Worm (Caenorhabditis elegans) whole organism, L2 larva: ENCODE results near the gene K03B4.2.

Experiments
- C34F6.9 ChIP-seq: fragments of 150-350 bp; optimal IDR thresholded peaks from 2 replicates; lab custom pipeline; 2014; ENCODE audit warnings: missing biosample characterization, missing genetic modification characterization
- F13H6.1 ChIP-seq: sonication (generic microtip); optimal IDR thresholded peaks from 2 replicates; lab custom pipeline; 2016; ENCODE audit warnings: missing genetic modification characterization, missing compliant biosample characterization
- R02D3.7 ChIP-seq: fragments of 150-350 bp; optimal IDR thresholded peaks from 2 replicates; lab custom pipeline; 2014; ENCODE audit warnings: missing biosample characterization, missing genetic modification characterization
- Y55F3AM.14 ChIP-seq: fragments of 200-800 bp; sonication (Bioruptor generic); optimal IDR thresholded peaks from 2 replicates; lab custom pipeline; 2018; ENCODE audit warnings: mild to moderate bottlenecking, missing genetic modification characterization, missing compliant biosample characterization
- ZK546.5 ChIP-seq: sonication (generic microtip); optimal IDR thresholded peaks from 2 replicates; lab custom pipeline; 2017; ENCODE audit warnings: missing biosample characterization, missing genetic modification characterization
- alr-1 ChIP-seq: fragments of 150-350 bp; optimal IDR thresholded peaks from 2 replicates; lab custom pipeline; 2014; ENCODE audit warnings: missing biosample characterization, missing genetic modification characterization
- ama-1 ChIP-seq: fragments of 150-350 bp; optimal IDR thresholded peaks from 2 replicates; lab custom pipeline; 2018; ENCODE audit warnings: inconsistent platforms
- blmp-1 ChIP-seq: sonication (generic microtip); optimal IDR thresholded peaks from 2 replicates; lab custom pipeline; 2017; ENCODE audit warnings: missing genetic modification characterization, mild to moderate bottlenecking, missing compliant biosample characterization, antibody characterized with exemption, moderate library complexity; ENCODE audit not compliant: insufficient read depth
- ceh-16 ChIP-seq: fragments of 150-350 bp; optimal IDR thresholded peaks from 2 replicates; lab custom pipeline; 2014; ENCODE audit warnings: missing biosample characterization, missing genetic modification characterization
- ceh-82 ChIP-seq: fragments of 150-350 bp; optimal IDR thresholded peaks from 2 replicates; lab custom pipeline; 2014; ENCODE audit warnings: missing biosample characterization, missing genetic modification characterization
- crh-2 ChIP-seq: sonication (generic microtip); optimal IDR thresholded peaks from 2 replicates; lab custom pipeline; 2017; ENCODE audit warnings: missing biosample characterization, missing genetic modification characterization
- dmd-4 ChIP-seq: sonication (generic microtip); optimal IDR thresholded peaks from 2 replicates; lab custom pipeline; 2017; ENCODE audit warnings: missing biosample characterization, missing genetic modification characterization
- egl-27 ChIP-seq: sonication (generic microtip); optimal IDR thresholded peaks from 3 replicates; lab custom pipeline; 2017; ENCODE audit warnings: missing biosample characterization, missing genetic modification reagents, missing genetic modification characterization
- elt-1 ChIP-seq: fragments of 150-350 bp; optimal IDR thresholded peaks from 2 replicates; lab custom pipeline; 2014; ENCODE audit warnings: missing biosample characterization, missing genetic modification characterization
- elt-3 ChIP-seq: sonication (generic microtip); optimal IDR thresholded peaks from 2 replicates; lab custom pipeline; 2017; ENCODE audit warnings: missing biosample characterization, missing genetic modification characterization
- fos-1 ChIP-seq: fragments of 150-350 bp; optimal IDR thresholded peaks from 2 replicates; lab custom pipeline; 2014; ENCODE audit warnings: missing biosample characterization, missing genetic modification characterization
- gmeb-1 ChIP-seq: fragments of 150-350 bp; optimal IDR thresholded peaks from 2 replicates; lab custom pipeline; 2014; ENCODE audit warnings: missing biosample characterization, missing genetic modification characterization
- lin-11 ChIP-seq: fragments of 150-350 bp; sonication (generic microtip); optimal IDR thresholded peaks from 2 replicates; lab custom pipeline; 2014; ENCODE audit warnings: missing biosample characterization, missing genetic modification characterization, inconsistent platforms, mixed read lengths
- lin-13 ChIP-seq: fragments of 150-350 bp; optimal IDR thresholded peaks from 2 replicates; lab custom pipeline; 2014; ENCODE audit warnings: missing biosample characterization, missing genetic modification reagents, missing genetic modification characterization
- lin-39 ChIP-seq: fragments of 150-350 bp; optimal IDR thresholded peaks from 2 replicates; lab custom pipeline; 2014; ENCODE audit warnings: missing biosample characterization, missing genetic modification reagents, missing genetic modification characterization
- lsy-2 ChIP-seq, 2 experiments: fragments of 150-350 bp in 1 of 2; sonication (generic microtip) in 1 of 2; optimal IDR thresholded peaks; 2 replicates each; lab custom pipeline; 2014 to 2017; ENCODE audit warnings: missing biosample characterization in 2 of 2, missing genetic modification characterization in 2 of 2
- mab-5 ChIP-seq: fragments of 150-350 bp; optimal IDR thresholded peaks from 2 replicates; lab custom pipeline; 2014; ENCODE audit warnings: missing biosample characterization, missing genetic modification characterization
- mbf-1 ChIP-seq: sonication (generic microtip); optimal IDR thresholded peaks from 2 replicates; lab custom pipeline; 2017; ENCODE audit warnings: missing biosample characterization, missing genetic modification characterization
- mdl-1 ChIP-seq, 2 experiments: fragments of 150-350 bp in 1 of 2; sonication (generic microtip) in 1 of 2; optimal IDR thresholded peaks; 2 replicates each; lab custom pipeline; 2017; ENCODE audit warnings: missing biosample characterization in 2 of 2, missing genetic modification characterization in 2 of 2
- nhr-10 ChIP-seq: sonication (generic microtip); optimal IDR thresholded peaks from 2 replicates; lab custom pipeline; 2017; ENCODE audit warnings: missing biosample characterization, missing genetic modification characterization
- nhr-11 ChIP-seq: fragments of 150-350 bp; optimal IDR thresholded peaks from 2 replicates; lab custom pipeline; 2014; ENCODE audit warnings: missing biosample characterization, missing genetic modification characterization
- nhr-21 ChIP-seq: fragments of 150-350 bp; optimal IDR thresholded peaks from 2 replicates; lab custom pipeline; 2014; ENCODE audit warnings: missing biosample characterization, missing genetic modification characterization
- nhr-23 ChIP-seq: fragments of 150-350 bp; optimal IDR thresholded peaks from 2 replicates; lab custom pipeline; 2014; ENCODE audit warnings: missing biosample characterization, missing genetic modification reagents, missing genetic modification characterization
- nhr-237 ChIP-seq: fragments of 150-350 bp; optimal IDR thresholded peaks from 2 replicates; lab custom pipeline; 2014; ENCODE audit warnings: missing biosample characterization, missing genetic modification characterization
- nhr-25 ChIP-seq: fragments of 150-350 bp; sonication (generic microtip); optimal IDR thresholded peaks from 3 replicates; lab custom pipeline; 2014; ENCODE audit warnings: missing biosample characterization, missing genetic modification characterization
- nhr-6 ChIP-seq: fragments of 150-350 bp; optimal IDR thresholded peaks from 2 replicates; lab custom pipeline; 2014; ENCODE audit warnings: missing biosample characterization, missing genetic modification characterization
- nhr-77 ChIP-seq: fragments of 150-350 bp; optimal IDR thresholded peaks from 2 replicates; lab custom pipeline; 2014; ENCODE audit warnings: missing biosample characterization, missing genetic modification characterization
- peb-1 ChIP-seq: fragments of 150-350 bp; optimal IDR thresholded peaks from 2 replicates; lab custom pipeline; 2014; ENCODE audit warnings: missing biosample characterization, missing genetic modification characterization
- sem-4 ChIP-seq: fragments of 150-350 bp; optimal IDR thresholded peaks from 2 replicates; lab custom pipeline; 2014; ENCODE audit warnings: missing biosample characterization, missing genetic modification reagents, missing genetic modification characterization
- skn-1 ChIP-seq: sonication (generic microtip); optimal IDR thresholded peaks from 2 replicates; lab custom pipeline; 2017; ENCODE audit warnings: missing biosample characterization, missing genetic modification characterization
- sma-3 ChIP-seq: sonication (generic microtip); optimal IDR thresholded peaks from 2 replicates; lab custom pipeline; 2016; ENCODE audit warnings: missing genetic modification reagents, missing genetic modification characterization, missing compliant biosample characterization
- sma-9 ChIP-seq, 2 experiments: fragments of 150-350 bp in 1 of 2; sonication (generic microtip) in 1 of 2; optimal IDR thresholded peaks; 2 replicates each; lab custom pipeline; 2014 to 2016; ENCODE audit warnings: missing genetic modification characterization in 2 of 2, mild to moderate bottlenecking in 1 of 2, missing biosample characterization in 1 of 2, missing compliant biosample characterization in 1 of 2, missing genetic modification reagents in 1 of 2, moderate library complexity in 1 of 2
- snpc-4 ChIP-seq: fragments of 150-350 bp; optimal IDR thresholded peaks from 2 replicates; lab custom pipeline; 2014; ENCODE audit warnings: missing biosample characterization, missing genetic modification characterization
- unc-39 ChIP-seq: fragments of 150-350 bp; optimal IDR thresholded peaks from 2 replicates; lab custom pipeline; 2014; ENCODE audit warnings: missing biosample characterization, missing genetic modification characterization
- unc-55 ChIP-seq: fragments of 150-350 bp; sonication (generic microtip); optimal IDR thresholded peaks from 3 replicates; lab custom pipeline; 2014; ENCODE audit warnings: missing biosample characterization, missing genetic modification reagents, missing genetic modification characterization
- unc-62 ChIP-seq: fragments of 150-350 bp; optimal IDR thresholded peaks from 2 replicates; lab custom pipeline; 2014; ENCODE audit warnings: missing biosample characterization, missing genetic modification reagents, missing genetic modification characterization
- zag-1 ChIP-seq: fragments of 150-350 bp; optimal IDR thresholded peaks from 2 replicates; lab custom pipeline; 2014; ENCODE audit warnings: missing biosample characterization, missing genetic modification characterization
- ztf-1 ChIP-seq: fragments of 200-800 bp; sonication (Bioruptor generic); conservative IDR thresholded peaks from 2 replicates; pipeline ENCODE4 v1.3.6; 2022; ENCODE audit warnings: missing genetic modification characterization, missing compliant biosample characterization
- ztf-11 ChIP-seq: sonication (generic microtip); optimal IDR thresholded peaks from 2 replicates; lab custom pipeline; 2017; ENCODE audit warnings: missing biosample characterization, missing genetic modification characterization
- ztf-4 ChIP-seq: fragments of 150-350 bp; optimal IDR thresholded peaks from 2 replicates; lab custom pipeline; 2014; ENCODE audit warnings: missing biosample characterization, missing genetic modification characterization

The K03B4.2 gene

ce11 chrV:4681670-4682069 lies 6.1 kb upstream of the K03B4.2 start, which contains the start of gene K03B4.4:
TSS of gene K03B4.4 (plus strand) at chrV:4681970.
- TF ChIP-seq skn-1 (tag; lab: Kevin White, UChicago) = no peak
- TF ChIP-seq nhr-77 (tag; lab: Kevin White, UChicago) = no peak
- no peak for TF ChIP-seq lin-11 (tag; lab: Kevin White, UChicago)
- TF ChIP-seq ceh-16 (tag; lab: Kevin White, UChicago) = no peak
- no peak for TF ChIP-seq ZK546.5 (tag; lab: Kevin White, UChicago)
- TF ChIP-seq mbf-1 = no peak
- no peak for TF ChIP-seq C34F6.9 (tag; lab: Kevin White, UChicago)
- TF ChIP-seq zag-1 (tag; lab: Kevin White, UChicago) = no peak
- no peak for TF ChIP-seq F13H6.1 (tag; lab: Kevin White, UChicago)
- TF ChIP-seq Y55F3AM.14 (GFP tag; lab: Kevin White, UChicago) = no peak
- TF ChIP-seq alr-1 (tag; lab: Kevin White, UChicago) = no peak

- TF ChIP-seq ZK546.5 (tag; lab: Kevin White, UChicago) = no peak
- no peak for TF ChIP-seq alr-1 (tag; lab: Kevin White, UChicago)
- no peak for TF ChIP-seq peb-1
- no peak for TF ChIP-seq lin-13 (GFP tag; lab: Kevin White, UChicago)
- TF ChIP-seq skn-1 (tag; lab: Kevin White, UChicago) = no peak
- TF ChIP-seq R02D3.7 (tag; lab: Kevin White, UChicago) = no peak
- no peak for TF ChIP-seq zag-1 (tag; lab: Kevin White, UChicago)
Measured at ce11 chrV:4684137-4684536, 3.7 kb upstream of the K03B4.2 start.

ce11 chrV:4686680-4687470 lies 919 bp upstream of the K03B4.2 start, which contains the start of gene taf-10:
TSS of gene taf-10 (plus strand) at chrV:4687103.
- TF ChIP-seq blmp-1 (no peak), Y55F3AM.14 (GFP tag; lab: Kevin White, UChicago) (peak; percentile 0), sma-3 (GFP tag; lab: Kevin White, UChicago) (peak; percentile 46), C34F6.9 (tag; lab: Kevin White, UChicago) (peak; percentile 45), nhr-21 (tag; lab: Kevin White, UChicago) (peak; percentile 7), snpc-4 (tag; lab: Kevin White, UChicago) (no peak), F13H6.1 (tag; lab: Kevin White, UChicago) (peak; percentile 5), nhr-77 (tag; lab: Kevin White, UChicago) (no peak), ceh-82 (tag; lab: Kevin White, UChicago) (no peak), mab-5 (peak; percentile 13), alr-1 (tag; lab: Kevin White, UChicago) (no peak), mbf-1 (no peak), ZK546.5 (tag; lab: Kevin White, UChicago) (no peak), skn-1 (tag; lab: Kevin White, UChicago) (no peak), ceh-16 (tag; lab: Kevin White, UChicago) (no peak), dmd-4 (tag; lab: Kevin White, UChicago) (no peak), lin-11 (tag; lab: Kevin White, UChicago) (peak; percentile 38), nhr-6 (tag; lab: Kevin White, UChicago) (no peak), nhr-237 (tag; lab: Kevin White, UChicago) (no peak), R02D3.7 (tag; lab: Kevin White, UChicago) (no peak), egl-27 (tag; lab: Kevin White, UChicago) (no peak), lin-13 (GFP tag; lab: Kevin White, UChicago) (peak; percentile 42), unc-62 (GFP tag; lab: Kevin White, UChicago) (no peak), ama-1 (lab: Kevin White, UChicago) (no peak), zag-1 (tag; lab: Kevin White, UChicago) (no peak), nhr-25 (peak; percentile 32), ztf-1 (GFP tag; lab: Robert Waterston, UW) (no peak), elt-1 (tag; lab: Kevin White, UChicago) (no peak), nhr-10 (tag; lab: Kevin White, UChicago) (no peak), ztf-4 (tag; lab: Kevin White, UChicago) (no peak), ztf-11 (no peak), lin-39 (tag; lab: Kevin White, UChicago) (no peak), fos-1 (tag; lab: Kevin White, UChicago) (no peak), unc-39 (tag; lab: Kevin White, UChicago) (no peak), peb-1 (no peak), lsy-2 (tag; optimal IDR thresholded peaks at IDR 0.05; lab: Kevin White, UChicago) (peak; percentile 5 to 48), sma-9 (GFP tag; optimal IDR thresholded peaks at IDR 0.05; lab: Kevin White, UChicago) (peak; percentile 38), sma-9 (tag; optimal IDR thresholded peaks at IDR 0.05; lab: Kevin White, UChicago) (no peak), crh-2 (tag; lab: Kevin White, UChicago) (no peak), gmeb-1 (tag; lab: Kevin White, UChicago) (peak; percentile 66), sem-4 (tag; lab: Kevin White, UChicago) (no peak), unc-55 (GFP tag; lab: Kevin White, UChicago) (peak; percentile 59), nhr-11 (tag; lab: Kevin White, UChicago) (no peak), nhr-23 (tag; lab: Kevin White, UChicago) (no peak), elt-3 (no peak), mdl-1 (tag; optimal IDR thresholded peaks at IDR 0.05; lab: Kevin White, UChicago) (peak; percentile 79)
